Worm (Caenorhabditis elegans) whole organism, L4/young adult: ENCODE measurements around the gene C34D4.10.

Experiments
- W03F9.2 ChIP-seq: fragments of 150-350 bp; optimal IDR thresholded peaks from 2 replicates; lab custom pipeline; 2014; ENCODE audit warnings: missing biosample characterization, missing genetic modification characterization
- dao-5 ChIP-seq: sonication (generic microtip); optimal IDR thresholded peaks from 2 replicates; lab custom pipeline; 2016; ENCODE audit warnings: missing genotype, missing genetic modification characterization, moderate library complexity, missing compliant biosample characterization
- him-1 ChIP-seq: sonication (generic microtip); optimal IDR thresholded peaks from 2 replicates; lab custom pipeline; 2016; ENCODE audit warnings: missing genotype, missing genetic modification reagents, missing genetic modification characterization, missing compliant biosample characterization

The C34D4.10 gene

ce11 chrIV:7095396-7095964 is 25.7 kb downstream of the C34D4.10 start:
- TF ChIP-seq W03F9.2 (tag; lab: Kevin White, UChicago) = no peak
- no peak for TF ChIP-seq him-1 (tag; lab: Kevin White, UChicago)
- no peak for TF ChIP-seq dao-5 (tag; lab: Kevin White, UChicago)

- TF ChIP-seq him-1 (tag; lab: Kevin White, UChicago) = no peak
- no peak for TF ChIP-seq dao-5 (tag; lab: Kevin White, UChicago)
- no peak for TF ChIP-seq W03F9.2 (tag; lab: Kevin White, UChicago)
Observed at ce11 chrIV:7094216-7094758, 26.9 kb downstream of the C34D4.10 start, which contains the start of gene deb-1. deb-1 (minus strand) TSS chrIV:7094266.

ce11 chrIV:7084632-7085160 is 36.5 kb downstream of the C34D4.10 start, which contains the start of gene rps-4:
rps-4 (minus strand) TSS chrIV:7084682.
- no peak for TF ChIP-seq dao-5 (tag; lab: Kevin White, UChicago)
- TF ChIP-seq W03F9.2 (tag; lab: Kevin White, UChicago) = peak; percentile 97
- TF ChIP-seq him-1 (tag; lab: Kevin White, UChicago) = peak; percentile 56

ce11 chrIV:7083976-7084375 is 37.2 kb downstream of the C34D4.10 start:
- TF ChIP-seq dao-5 (tag; lab: Kevin White, UChicago) = no peak
- TF ChIP-seq W03F9.2 (tag; lab: Kevin White, UChicago) = no peak
- TF ChIP-seq him-1 (tag; lab: Kevin White, UChicago) = no peak

- TF ChIP-seq W03F9.2 (tag; lab: Kevin White, UChicago) (peak; percentile 3), dao-5 (tag; lab: Kevin White, UChicago) (peak; percentile 62), him-1 (tag; lab: Kevin White, UChicago) (no peak)
Observed at ce11 chrIV:7083382-7083784, 37.8 kb downstream of the C34D4.10 start, which contains the start of gene Y43B11AR.3. Y43B11AR.3 (minus strand) TSS chrIV:7083716.

- TF ChIP-seq him-1 (tag; lab: Kevin White, UChicago) (no peak), W03F9.2 (tag; lab: Kevin White, UChicago) (no peak), dao-5 (tag; lab: Kevin White, UChicago) (no peak)
Observed at ce11 chrIV:7081214-7081613, 40.0 kb downstream of the C34D4.10 start, which contains the start of gene Y43B11AR.1. Y43B11AR.1 (plus strand) TSS chrIV:7081514.

- TF ChIP-seq W03F9.2 (tag; lab: Kevin White, UChicago) (no peak), dao-5 (tag; lab: Kevin White, UChicago) (no peak), him-1 (tag; lab: Kevin White, UChicago) (no peak)
Observed at ce11 chrIV:7075063-7075462, 46.1 kb downstream of the C34D4.10 start, which contains the start of gene srg-50. srg-50 (minus strand) TSS chrIV:7075163.

- TF ChIP-seq W03F9.2 (tag; lab: Kevin White, UChicago) (no peak), him-1 (tag; lab: Kevin White, UChicago) (no peak)
Observed at ce11 chrIV:7072110-7072509, 49.1 kb downstream of the C34D4.10 start, which contains the start of gene srg-48. srg-48 (plus strand) TSS chrIV:7072410.
